Worm (Caenorhabditis elegans) whole organism, late embryonic: ENCODE measurements around the gene fbxb-19.

Source experiments
- T23F11.4 ChIP-seq: fragments of 200-800 bp; sonication (Bioruptor generic); optimal IDR thresholded peaks from 2 replicates; lab custom pipeline; 2018; ENCODE audit warnings: mild to moderate bottlenecking, missing genetic modification characterization, missing compliant biosample characterization
- ama-1 ChIP-seq: fragments of 150-350 bp; optimal IDR thresholded peaks from 2 replicates; lab custom pipeline; 2014
- ceh-30 ChIP-seq: fragments of 150-350 bp; optimal IDR thresholded peaks from 2 replicates; lab custom pipeline; 2014; ENCODE audit warnings: missing biosample characterization, missing genetic modification characterization
- ceh-9 ChIP-seq: sonication (generic microtip); optimal IDR thresholded peaks from 2 replicates; lab custom pipeline; 2016; ENCODE audit warnings: mild to moderate bottlenecking, missing genetic modification characterization, inconsistent platforms, missing compliant biosample characterization
- dve-1 ChIP-seq: sonication (generic microtip); optimal IDR thresholded peaks from 2 replicates; lab custom pipeline; 2017; ENCODE audit warnings: antibody characterized with exemption, mild to moderate bottlenecking, missing genetic modification characterization, missing compliant biosample characterization
- ets-4 ChIP-seq: sonication (generic microtip); optimal IDR thresholded peaks from 2 replicates; lab custom pipeline; 2016; ENCODE audit warnings: missing genetic modification characterization, missing compliant biosample characterization
- gmeb-2 ChIP-seq: sonication (generic microtip); optimal IDR thresholded peaks from 2 replicates; lab custom pipeline; 2016; ENCODE audit warnings: missing genetic modification characterization, inconsistent platforms, missing compliant biosample characterization
- hlh-8 ChIP-seq: sonication (generic microtip); optimal IDR thresholded peaks from 2 replicates; lab custom pipeline; 2016; ENCODE audit warnings: missing genotype, missing genetic modification characterization, missing compliant biosample characterization
- nfya-1 ChIP-seq: sonication (generic microtip); optimal IDR thresholded peaks from 2 replicates; lab custom pipeline; 2017; ENCODE audit warnings: missing genetic modification characterization, mild to moderate bottlenecking, missing compliant biosample characterization, antibody characterized with exemption, moderate library complexity
- npax-4 ChIP-seq: sonication (generic microtip); optimal IDR thresholded peaks from 2 replicates; lab custom pipeline; 2016; ENCODE audit warnings: missing genetic modification characterization, missing compliant biosample characterization
- pag-3 ChIP-seq: sonication (generic microtip); optimal IDR thresholded peaks from 2 replicates; lab custom pipeline; 2016; ENCODE audit warnings: missing compliant biosample characterization, missing genetic modification characterization, borderline replicate concordance
- pha-4 ChIP-seq: fragments of 150-350 bp; optimal IDR thresholded peaks from 2 replicates; lab custom pipeline; 2018; ENCODE audit warnings: missing biosample characterization, missing genetic modification reagents, missing genetic modification characterization
- tbx-7 ChIP-seq: sonication (generic microtip); optimal IDR thresholded peaks from 2 replicates; lab custom pipeline; 2016; ENCODE audit warnings: missing genotype, missing genetic modification characterization, missing compliant biosample characterization
- unc-86 ChIP-seq: sonication (generic microtip); optimal IDR thresholded peaks from 2 replicates; lab custom pipeline; 2016; ENCODE audit warnings: missing genetic modification characterization, missing compliant biosample characterization

DNA sequence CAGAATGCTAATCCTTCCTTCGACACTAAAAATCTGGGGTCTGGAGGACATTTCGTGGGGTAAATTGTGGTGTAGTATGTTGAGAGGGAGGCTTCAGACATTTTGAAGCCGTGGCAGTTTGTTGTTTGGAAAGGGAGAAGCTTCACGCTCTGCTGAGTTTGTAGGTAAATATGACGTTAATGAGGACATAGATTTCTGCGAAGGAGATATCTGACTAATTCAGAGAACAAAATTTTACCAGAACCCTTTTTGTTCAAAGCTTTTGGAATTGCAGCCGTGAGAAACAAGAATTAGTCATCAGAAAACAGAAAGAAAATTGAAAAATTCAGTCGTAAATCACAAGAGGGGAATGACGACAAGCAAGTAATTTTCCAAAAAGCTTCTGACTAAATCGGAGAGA is 48.5 kb downstream of the fbxb-19 start, which contains the start of gene srh-72:
- no peak for TF ChIP-seq gmeb-2 (tag; lab: Kevin White, UChicago)
- TF ChIP-seq hlh-8: no peak
- TF ChIP-seq pha-4 (tag; lab: Kevin White, UChicago): no peak
- TF ChIP-seq ama-1 (lab: Kevin White, UChicago): no peak
- TF ChIP-seq nfya-1: no peak
- TF ChIP-seq npax-4 (tag; lab: Kevin White, UChicago): no peak
- no peak for TF ChIP-seq ceh-30 (tag; lab: Kevin White, UChicago)
- TF ChIP-seq pag-3 (tag; lab: Kevin White, UChicago): no peak
- TF ChIP-seq dve-1 (tag; lab: Kevin White, UChicago): no peak
- TF ChIP-seq tbx-7 (tag; lab: Kevin White, UChicago): no peak
- no peak for TF ChIP-seq ets-4 (tag; lab: Kevin White, UChicago)
- TF ChIP-seq ceh-9 (tag; lab: Kevin White, UChicago): no peak
- no peak for TF ChIP-seq unc-86 (tag; lab: Kevin White, UChicago)
- no peak for TF ChIP-seq T23F11.4 (GFP tag; lab: Kevin White, UChicago)
